Fruit fly (Drosophila melanogaster) whole organism, embryonic: ENCODE measurements around the gene Klp67A.

Source experiments
- Atf-2 ChIP-seq: fragments of 200-800 bp; sonication (Bioruptor generic); optimal IDR thresholded peaks from 2 replicates; lab custom pipeline; 2016; ENCODE audit warnings: missing biosample characterization, missing genetic modification characterization
- CG10431 ChIP-seq: fragments of 200-800 bp; sonication (Bioruptor generic); optimal IDR thresholded peaks from 3 replicates; lab custom pipeline; 2018; ENCODE audit warnings: missing biosample characterization, mild to moderate bottlenecking, missing genetic modification characterization
- CG12769 ChIP-seq: fragments of 200-800 bp; sonication (Bioruptor generic); optimal IDR thresholded peaks from 2 replicates; lab custom pipeline; 2019; ENCODE audit warnings: missing biosample characterization, mild to moderate bottlenecking, missing genetic modification characterization, moderate library complexity
- CG14965 ChIP-seq: fragments of 200-800 bp; sonication (Bioruptor generic); optimal IDR thresholded peaks from 2 replicates; lab custom pipeline; 2016; ENCODE audit warnings: missing biosample characterization, missing genetic modification characterization, borderline replicate concordance
- CG15073 ChIP-seq: fragments of 200-800 bp; sonication (Bioruptor generic); optimal IDR thresholded peaks from 2 replicates; lab custom pipeline; 2016; ENCODE audit warnings: missing biosample characterization, missing genetic modification characterization
- CG1602 ChIP-seq: fragments of 200-800 bp; sonication (Bioruptor generic); optimal IDR thresholded peaks from 3 replicates; lab custom pipeline; 2016; ENCODE audit warnings: missing biosample characterization, missing genetic modification characterization
- CG1603 ChIP-seq: fragments of 200-800 bp; sonication (Bioruptor generic); optimal IDR thresholded peaks from 2 replicates; lab custom pipeline; 2019; ENCODE audit warnings: missing biosample characterization, mild to moderate bottlenecking, missing genetic modification characterization, moderate library complexity
- CG2875 ChIP-seq: fragments of 200-800 bp; sonication (Bioruptor generic); optimal IDR thresholded peaks from 2 replicates; lab custom pipeline; 2017; ENCODE audit warnings: missing biosample characterization, mild to moderate bottlenecking, missing genetic modification characterization, missing genetic modification reagents
- CG32532 ChIP-seq: fragments of 200-800 bp; sonication (Bioruptor generic); IDR thresholded peaks from 2 replicates; pipeline ENCODE4 v1.3.6; 2022; ENCODE audit warnings: missing biosample characterization, missing genetic modification characterization
- CG4820 ChIP-seq: fragments of 200-800 bp; sonication (Bioruptor generic); optimal IDR thresholded peaks from 3 replicates; lab custom pipeline; 2016; ENCODE audit warnings: missing biosample characterization, missing genetic modification characterization
- CG5953 ChIP-seq: fragments of 200-800 bp; sonication (Bioruptor generic); IDR thresholded peaks from 2 replicates; pipeline ENCODE4 v1.3.6; 2022; ENCODE audit warnings: missing biosample characterization, missing genetic modification characterization
- CG8290 ChIP-seq, 3 experiments: fragments of 200-800 bp; sonication (Bioruptor generic); optimal IDR thresholded peaks; 2 replicates each; lab custom pipeline; 2016 to 2019; ENCODE audit warnings: missing biosample characterization in 3 of 3, missing genetic modification characterization in 3 of 3, mild to moderate bottlenecking in 2 of 3, moderate library complexity in 1 of 3
- Camta ChIP-seq: fragments of 200-800 bp; sonication (Bioruptor generic); optimal IDR thresholded peaks from 2 replicates; lab custom pipeline; 2016; ENCODE audit warnings: missing biosample characterization, missing genetic modification characterization
- Chrac-16 ChIP-seq: fragments of 200-800 bp; sonication (Bioruptor generic); optimal IDR thresholded peaks from 3 replicates; lab custom pipeline; 2016; ENCODE audit warnings: missing biosample characterization, missing genetic modification characterization
- D19B ChIP-seq: fragments of 200-800 bp; sonication (Bioruptor generic); optimal IDR thresholded peaks from 2 replicates; lab custom pipeline; 2017; ENCODE audit warnings: missing biosample characterization, mild to moderate bottlenecking, missing genetic modification characterization
- Doc3 ChIP-seq: fragments of 200-800 bp; sonication (Bioruptor generic); IDR thresholded peaks from 3 replicates; pipeline ENCODE4 v1.3.6; 2022; ENCODE audit warnings: missing biosample characterization, missing genetic modification characterization; ENCODE audit not compliant: partially characterized antibody
- Drgx ChIP-seq: fragments of 200-800 bp; sonication (Bioruptor generic); IDR thresholded peaks from 2 replicates; pipeline ENCODE4 v1.3.6; 2022; ENCODE audit warnings: missing biosample characterization, missing genetic modification characterization
- Fer3 ChIP-seq: fragments of 200-800 bp; sonication (Bioruptor generic); optimal IDR thresholded peaks from 2 replicates; lab custom pipeline; 2018; ENCODE audit warnings: missing biosample characterization, mild to moderate bottlenecking, missing genetic modification characterization, moderate library complexity
- Hsf ChIP-seq: fragments of 200-800 bp; sonication (Bioruptor generic); optimal IDR thresholded peaks from 3 replicates; lab custom pipeline; 2016; ENCODE audit warnings: missing biosample characterization, missing genetic modification characterization
- Meics ChIP-seq: fragments of 200-800 bp; sonication (Bioruptor generic); optimal IDR thresholded peaks from 2 replicates; lab custom pipeline; 2017; ENCODE audit warnings: missing biosample characterization, mild to moderate bottlenecking, missing genetic modification characterization
- Neu2 ChIP-seq: fragments of 200-800 bp; sonication (Bioruptor generic); optimal IDR thresholded peaks from 3 replicates; lab custom pipeline; 2016; ENCODE audit warnings: missing biosample characterization, missing genetic modification characterization, borderline replicate concordance
- Pdp1 ChIP-seq, 2 experiments: fragments of 200-800 bp; sonication (Bioruptor generic); optimal IDR thresholded peaks; 3 replicates each; lab custom pipeline; 2016; ENCODE audit warnings: missing biosample characterization in 2 of 2, missing genetic modification characterization in 2 of 2, mild to moderate bottlenecking in 1 of 2, moderate library complexity in 1 of 2
- caup ChIP-seq: fragments of 200-800 bp; sonication (Bioruptor generic); optimal IDR thresholded peaks from 3 replicates; lab custom pipeline; 2017; ENCODE audit warnings: missing biosample characterization, mild to moderate bottlenecking, missing genetic modification characterization, moderate library complexity; ENCODE audit not compliant: severe bottlenecking
- corto ChIP-seq: fragments of 200-800 bp; sonication (Bioruptor generic); optimal IDR thresholded peaks from 2 replicates; lab custom pipeline; 2016; ENCODE audit warnings: missing biosample characterization, mild to moderate bottlenecking, missing genetic modification characterization, moderate library complexity
- crc ChIP-seq: fragments of 200-800 bp; sonication (Bioruptor generic); optimal IDR thresholded peaks from 2 replicates; lab custom pipeline; 2016; ENCODE audit warnings: missing biosample characterization, missing genetic modification characterization
- dmrt11E ChIP-seq: fragments of 200-800 bp; sonication (Bioruptor generic); optimal IDR thresholded peaks from 3 replicates; lab custom pipeline; 2018; ENCODE audit warnings: missing biosample characterization, mild to moderate bottlenecking, missing genetic modification characterization, moderate library complexity
- ems ChIP-seq: fragments of 200-800 bp; sonication (Bioruptor generic); optimal IDR thresholded peaks from 3 replicates; lab custom pipeline; 2016; ENCODE audit warnings: missing biosample characterization, missing genetic modification characterization
- esg ChIP-seq: fragments of 200-800 bp; sonication (Bioruptor generic); conservative IDR thresholded peaks from 2 replicates; pipeline ENCODE4 v1.3.6; 2022; ENCODE audit warnings: missing biosample characterization, missing genetic modification characterization
- ewg ChIP-seq: fragments of 200-800 bp; sonication (Bioruptor generic); optimal IDR thresholded peaks from 3 replicates; lab custom pipeline; 2017; ENCODE audit warnings: mild to moderate bottlenecking, missing biosample characterization, missing genetic modification reagents, missing genetic modification characterization
- fd96Cb ChIP-seq: fragments of 200-800 bp; sonication (Bioruptor generic); optimal IDR thresholded peaks from 2 replicates; lab custom pipeline; 2018; ENCODE audit warnings: missing biosample characterization, mild to moderate bottlenecking, missing genetic modification characterization, moderate library complexity
- gce ChIP-seq: fragments of 200-800 bp; sonication (Bioruptor generic); IDR thresholded peaks from 3 replicates; pipeline ENCODE4 v1.3.6; 2022; ENCODE audit warnings: missing biosample characterization, missing genetic modification characterization
- grau ChIP-seq: fragments of 200-800 bp; optimal IDR thresholded peaks from 3 replicates; lab custom pipeline; 2019; ENCODE audit warnings: missing biosample characterization, mild to moderate bottlenecking, missing genetic modification characterization, moderate library complexity
- gsb-n ChIP-seq: fragments of 200-800 bp; sonication (Bioruptor generic); optimal IDR thresholded peaks from 3 replicates; lab custom pipeline; 2018; ENCODE audit warnings: missing biosample characterization, mild to moderate bottlenecking, missing genetic modification characterization
- lilli ChIP-seq: fragments of 200-800 bp; sonication (Bioruptor generic); optimal IDR thresholded peaks from 3 replicates; lab custom pipeline; 2016; ENCODE audit warnings: missing biosample characterization, missing genetic modification characterization
- lmd ChIP-seq: fragments of 200-800 bp; sonication (Bioruptor generic); IDR thresholded peaks from 2 replicates; pipeline ENCODE4 v1.3.6; 2022; ENCODE audit warnings: missing biosample characterization, missing genetic modification characterization
- nau ChIP-seq: fragments of 200-800 bp; sonication (Bioruptor generic); optimal IDR thresholded peaks from 3 replicates; lab custom pipeline; 2017; ENCODE audit warnings: missing biosample characterization, mild to moderate bottlenecking, missing genetic modification characterization, missing genetic modification reagents
- p53 ChIP-seq: fragments of 200-800 bp; sonication (Bioruptor generic); optimal IDR thresholded peaks from 2 replicates; lab custom pipeline; 2016; ENCODE audit warnings: missing biosample characterization, missing genetic modification characterization
- ro ChIP-seq: fragments of 200-800 bp; sonication (Bioruptor generic); IDR thresholded peaks from 2 replicates; pipeline ENCODE4 v1.3.6; 2022; ENCODE audit warnings: missing biosample characterization, missing genetic modification characterization
- shn ChIP-seq: fragments of 200-800 bp; sonication (Bioruptor generic); optimal IDR thresholded peaks from 3 replicates; lab custom pipeline; 2016; ENCODE audit warnings: missing biosample characterization, missing genetic modification characterization
- stwl ChIP-seq: fragments of 200-800 bp; sonication (Bioruptor generic); optimal IDR thresholded peaks from 3 replicates; lab custom pipeline; 2018; ENCODE audit warnings: missing biosample characterization, mild to moderate bottlenecking, missing genetic modification characterization, moderate library complexity
- tll ChIP-seq, 2 experiments: fragments of 200-800 bp in 1 of 2; fragments of >200 bp in 1 of 2; sonication (Bioruptor generic) in 1 of 2; optimal IDR thresholded peaks; 2 replicates each; lab custom pipeline; 2017 to 2019; ENCODE audit warnings: missing biosample characterization in 2 of 2, missing genetic modification characterization in 2 of 2, mild to moderate bottlenecking in 1 of 2, moderate library complexity in 1 of 2
- ttk ChIP-seq: fragments of 200-800 bp; sonication (Bioruptor generic); IDR thresholded peaks from 2 replicates; pipeline ENCODE4 v2.1.2; 2022; ENCODE audit warnings: missing biosample characterization, missing genetic modification characterization
- usp ChIP-seq: fragments of >200 bp; optimal IDR thresholded peaks from 2 replicates; lab custom pipeline; 2017; ENCODE audit warnings: missing biosample characterization, missing genetic modification characterization

Gene Klp67A

dm6 chr3L:9380344-9380849 is 13.6 kb upstream of the Klp67A start (continued):
- no peak for TF ChIP-seq Neu2
- TF ChIP-seq dmrt11E (tag; lab: Kevin White, UChicago), result no peak
- TF ChIP-seq CG8290 (GFP tag; optimal IDR thresholded peaks at IDR 0.05; lab: Kevin White, UChicago), result no peak
- no peak for TF ChIP-seq CG8290 (tag; optimal IDR thresholded peaks at IDR 0.05; lab: Kevin White, UChicago)
- TF ChIP-seq Pdp1 (GFP tag; optimal IDR thresholded peaks at IDR 0.05; lab: Kevin White, UChicago), result peak in 1 of 2 experiments; percentile 16
- TF ChIP-seq stwl (tag; lab: Kevin White, UChicago), result no peak
- TF ChIP-seq D19B (GFP tag; lab: Kevin White, UChicago), result no peak
- no peak for TF ChIP-seq nau (GFP tag; lab: Kevin White, UChicago)
- TF ChIP-seq crc (GFP tag; lab: Kevin White, UChicago), result no peak
- TF ChIP-seq CG15073 (GFP tag; lab: Kevin White, UChicago), result no peak
- no peak for TF ChIP-seq p53 (GFP tag; lab: Kevin White, UChicago)
- no peak for TF ChIP-seq CG5953 (GFP tag; lab: Robert Waterston, UW)
- TF ChIP-seq Atf-2 (GFP tag; lab: Kevin White, UChicago), result no peak
- no peak for TF ChIP-seq CG32532 (GFP tag; lab: Robert Waterston, UW)
- TF ChIP-seq CG2875 (GFP tag; lab: Kevin White, UChicago), result no peak
- TF ChIP-seq CG1603 (tag; lab: Kevin White, UChicago), result no peak
- no peak for TF ChIP-seq CG4820 (GFP tag; lab: Kevin White, UChicago)
- TF ChIP-seq Fer3, result no peak
- no peak for TF ChIP-seq grau (tag; lab: Kevin White, UChicago)
- no peak for TF ChIP-seq ems (GFP tag; lab: Kevin White, UChicago)
- TF ChIP-seq gsb-n (tag; lab: Kevin White, UChicago), result no peak
- TF ChIP-seq usp (GFP tag; lab: Kevin White, UChicago), result no peak
- TF ChIP-seq fd96Cb, result no peak
- TF ChIP-seq Doc3 (GFP tag; lab: Robert Waterston, UW), result 0 out of 3 replicates have a peak, but pooled peaks have one; percentile 19
- no peak for TF ChIP-seq CG14965 (GFP tag; lab: Kevin White, UChicago)
- TF ChIP-seq CG12769 (tag; lab: Kevin White, UChicago), result no peak
- TF ChIP-seq CG10431 (GFP tag; lab: Kevin White, UChicago), result no peak
- TF ChIP-seq Hsf (GFP tag; lab: Kevin White, UChicago), result no peak
- TF ChIP-seq CG1602, result no peak
- no peak for TF ChIP-seq Camta (GFP tag; lab: Kevin White, UChicago)
- peak; percentile 2; the same call in 1 of the 2 replicates for TF ChIP-seq Drgx
- TF ChIP-seq tll (GFP tag; optimal IDR thresholded peaks at IDR 0.05; lab: Kevin White, UChicago), result no peak
- no peak for TF ChIP-seq ttk (GFP tag; lab: Robert Waterston, UW)
- TF ChIP-seq Chrac-16, result no peak
- TF ChIP-seq lmd (GFP tag; lab: Robert Waterston, UW), result no peak
- TF ChIP-seq corto (GFP tag; lab: Kevin White, UChicago), result no peak
- TF ChIP-seq gce, result no peak
- no peak for TF ChIP-seq caup (GFP tag; lab: Kevin White, UChicago)
- TF ChIP-seq ewg (GFP tag; lab: Kevin White, UChicago), result no peak
- no peak for TF ChIP-seq esg (GFP tag; lab: Robert Waterston, UW)
- TF ChIP-seq shn (GFP tag; lab: Kevin White, UChicago), result no peak
- no peak for TF ChIP-seq lilli (GFP tag; lab: Kevin White, UChicago)
- no peak for TF ChIP-seq Meics
- TF ChIP-seq ro, result no peak
- TF ChIP-seq, all 482 proteins: peak for 8
